Worm (Caenorhabditis elegans): ENCODE results near the gene T01H10.11.

Gene T01H10.11

ce11 chrX:12164943-12165342, 41.7 kb downstream of the T01H10.11 start:
- no peak for TF ChIP-seq unc-62 (GFP tag; optimal IDR thresholded peaks at IDR 0.05)

ce11 chrX:12167632-12168377, 44.6 kb downstream of the T01H10.11 start:
- TF ChIP-seq unc-62 (GFP tag; optimal IDR thresholded peaks at IDR 0.05): no peak

ce11 chrX:12168765-12169164, 45.5 kb downstream of the T01H10.11 start:
- no peak for TF ChIP-seq unc-62 (GFP tag; optimal IDR thresholded peaks at IDR 0.05)

- TF ChIP-seq unc-62 (GFP tag; optimal IDR thresholded peaks at IDR 0.05): no peak
Observed at ce11 chrX:12169390-12169789, 46.1 kb downstream of the T01H10.11 start.

- TF ChIP-seq unc-62 (GFP tag; optimal IDR thresholded peaks at IDR 0.05): no peak
Observed at ce11 chrX:12171631-12172348, 48.5 kb downstream of the T01H10.11 start, which contains the start of gene F57G12.1. F57G12.1 (minus strand) TSS chrX:12171681.

- no peak for TF ChIP-seq unc-62 (GFP tag; optimal IDR thresholded peaks at IDR 0.05)
Observed at ce11 chrX:12172482-12173134, 49.4 kb downstream of the T01H10.11 start.
